Fruit fly (Drosophila melanogaster) S2 (cell line): ENCODE results near the gene wkd.

ENCODE experiments used
- CG8478 ChIP-seq: fragments of >200 bp; optimal IDR thresholded peaks from 2 replicates; lab custom pipeline; 2018
- CTCF ChIP-seq, 2 experiments: fragments of >200 bp; optimal IDR thresholded peaks; 2 replicates each; lab custom pipeline; 2018

dm6 chr3R:11566769-11567570, 14.4 kb upstream of the wkd start, which contains the start of the genes fabp and sea:
- no peak for TF ChIP-seq CTCF (optimal IDR thresholded peaks at IDR 0.05; lab: Kevin White, UChicago)
- TF ChIP-seq CG8478 (lab: Kevin White, UChicago) = no peak
